Worm (Caenorhabditis elegans) whole organism, midembryonic: ENCODE data around the gene ivd-1.
"Not testable (repeated sequence)": the region's sequence is repeated elsewhere in the genome, so short reads cannot be mapped to it uniquely, and the experiment has no call there.

Experiments
- T22C8.4 ChIP-seq: fragments of 200-800 bp; sonication (Bioruptor generic); IDR thresholded peaks from 2 replicates; pipeline ENCODE4 v1.3.6; 2022; ENCODE audit warnings: missing genetic modification characterization, missing compliant biosample characterization
- cog-1 ChIP-seq: sonication (generic microtip); optimal IDR thresholded peaks from 2 replicates; lab custom pipeline; 2016; ENCODE audit warnings: missing genetic modification characterization, missing compliant biosample characterization
- flt-1 ChIP-seq: fragments of 200-800 bp; sonication (Bioruptor generic); IDR thresholded peaks from 2 replicates; pipeline ENCODE4 v1.3.6; 2022; ENCODE audit warnings: missing genetic modification characterization, missing compliant biosample characterization
- klf-2 ChIP-seq: fragments of 200-800 bp; sonication (Bioruptor generic); conservative IDR thresholded peaks from 2 replicates; pipeline ENCODE4 v1.3.6; 2022; ENCODE audit warnings: missing genetic modification reagents, missing genetic modification characterization, missing compliant biosample characterization
- med-1 ChIP-seq: sonication (generic microtip); optimal IDR thresholded peaks from 2 replicates; lab custom pipeline; 2017; ENCODE audit warnings: missing genetic modification characterization, mild to moderate bottlenecking, missing compliant biosample characterization, antibody characterized with exemption, missing genetic modification reagents; ENCODE audit not compliant: insufficient read depth
- ref-1 ChIP-seq: fragments of 200-800 bp; sonication (Bioruptor generic); conservative IDR thresholded peaks from 2 replicates; pipeline ENCODE4 v1.3.6; 2022; ENCODE audit warnings: missing genetic modification reagents, missing genetic modification characterization, missing compliant biosample characterization
- tab-1 ChIP-seq: fragments of 200-800 bp; sonication (Bioruptor generic); IDR thresholded peaks from 2 replicates; pipeline ENCODE4 v1.3.6; 2022; ENCODE audit warnings: missing genetic modification characterization, missing compliant biosample characterization
- ztf-23 ChIP-seq: fragments of 200-800 bp; sonication (Bioruptor generic); IDR thresholded peaks from 2 replicates; pipeline ENCODE4 v1.3.6; 2022; ENCODE audit warnings: missing genetic modification reagents, missing genetic modification characterization, missing compliant biosample characterization
- ztf-29 ChIP-seq: fragments of 200-800 bp; sonication (Bioruptor generic); IDR thresholded peaks from 2 replicates; pipeline ENCODE4 v1.3.6; 2022; ENCODE audit warnings: missing genetic modification reagents, missing genetic modification characterization, missing compliant biosample characterization

ivd-1 gene

ce11 chrIV:5063297-5063696 lies 25.4 kb downstream of the ivd-1 start:
- TF ChIP-seq med-1 (GFP tag; lab: Kevin White, UChicago) (no peak), tab-1 (GFP tag; lab: Robert Waterston, UW) (no peak), ref-1 (GFP tag; lab: Robert Waterston, UW) (no peak)

ce11 chrIV:5062278-5062677 lies 26.4 kb downstream of the ivd-1 start, which contains the start of gene msp-57:
msp-57 (plus strand) TSS chrIV:5062578.
- TF ChIP-seq T22C8.4 (GFP tag; lab: Robert Waterston, UW); ref-1 (GFP tag; lab: Robert Waterston, UW); cog-1: not testable (repeated sequence)

ce11 chrIV:5060984-5061383 lies 27.7 kb downstream of the ivd-1 start, which contains the start of gene C09B9.7:
C09B9.7 (minus strand) TSS chrIV:5061084.
- TF ChIP-seq flt-1 (GFP tag; lab: Robert Waterston, UW) (no peak), ztf-23 (GFP tag; lab: Robert Waterston, UW) (no peak), klf-2 (GFP tag; lab: Robert Waterston, UW) (no peak), med-1 (GFP tag; lab: Kevin White, UChicago) (no peak), tab-1 (GFP tag; lab: Robert Waterston, UW) (no peak), ref-1 (GFP tag; lab: Robert Waterston, UW) (no peak), ztf-29 (no peak), T22C8.4 (GFP tag; lab: Robert Waterston, UW) (no peak), cog-1 (no peak)

ce11 chrIV:5055964-5056588 lies 32.6 kb downstream of the ivd-1 start, which contains the start of gene msp-55:
msp-55 (minus strand) TSS chrIV:5056014.
- TF ChIP-seq ztf-29 (no peak), tab-1 (GFP tag; lab: Robert Waterston, UW) (no peak), T22C8.4 (GFP tag; lab: Robert Waterston, UW) (no peak), klf-2 (GFP tag; lab: Robert Waterston, UW) (no peak), med-1 (GFP tag; lab: Kevin White, UChicago) (no peak), ref-1 (GFP tag; lab: Robert Waterston, UW) (no peak)

- TF ChIP-seq tab-1 (GFP tag; lab: Robert Waterston, UW), result no peak
- TF ChIP-seq cog-1, result no peak
- no peak for TF ChIP-seq med-1 (GFP tag; lab: Kevin White, UChicago)
Measured at ce11 chrIV:5054297-5054696, 34.4 kb downstream of the ivd-1 start.

DNA sequence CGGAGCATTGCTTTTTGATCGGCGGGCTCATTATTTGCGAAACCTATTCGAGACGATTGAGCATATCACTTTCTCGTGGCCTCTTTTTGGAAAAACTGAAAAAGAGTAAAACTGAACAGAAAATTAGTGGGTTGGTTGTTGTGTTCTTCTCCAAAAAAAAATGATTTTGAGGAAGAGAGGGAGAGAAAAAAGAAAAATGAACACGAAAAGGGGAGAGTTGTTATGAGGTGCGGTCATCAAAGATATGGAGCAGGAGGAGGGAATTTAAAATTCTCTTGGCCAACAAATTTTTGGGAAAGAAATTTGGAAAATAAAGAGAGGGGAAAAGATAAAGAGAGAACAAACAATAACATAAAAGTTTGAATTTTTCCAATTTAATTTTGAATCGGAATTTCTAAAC lies 43.3 kb downstream of the ivd-1 start, which contains the start of gene hot-9:
hot-9 (minus strand) TSS at position 101 of the 400 bp plus-strand sequence.
- TF ChIP-seq ztf-23 (GFP tag; lab: Robert Waterston, UW), result no peak
- no peak for TF ChIP-seq T22C8.4 (GFP tag; lab: Robert Waterston, UW)
- no peak for TF ChIP-seq klf-2 (GFP tag; lab: Robert Waterston, UW)
- TF ChIP-seq ref-1 (GFP tag; lab: Robert Waterston, UW), result no peak
- no peak for TF ChIP-seq flt-1 (GFP tag; lab: Robert Waterston, UW)
- no peak for TF ChIP-seq med-1 (GFP tag; lab: Kevin White, UChicago)
- no peak for TF ChIP-seq tab-1 (GFP tag; lab: Robert Waterston, UW)
- no peak for TF ChIP-seq cog-1
- TF ChIP-seq ztf-29, result no peak

ce11 chrIV:5038744-5039143 lies 49.9 kb downstream of the ivd-1 start:
- peak; percentile 80; the same call in 1 of the 2 replicates for TF ChIP-seq tab-1 (GFP tag; lab: Robert Waterston, UW)
- peak; percentile 52 for TF ChIP-seq med-1 (GFP tag; lab: Kevin White, UChicago)
- peak; percentile 63; the same call in 1 of the 2 replicates for TF ChIP-seq ztf-23 (GFP tag; lab: Robert Waterston, UW)
- TF ChIP-seq flt-1 (GFP tag; lab: Robert Waterston, UW), result peak; percentile 85
- no peak for TF ChIP-seq ztf-29
- no peak for TF ChIP-seq cog-1

- TF ChIP-seq T22C8.4 (GFP tag; lab: Robert Waterston, UW), result no peak
Measured at ce11 chrIV:5037489-5037888, 51.2 kb downstream of the ivd-1 start, which contains the start of gene C09B9.1. C09B9.1 (plus strand) TSS chrIV:5037789.
